Worm (Caenorhabditis elegans): Measurements from ENCODE around the gene mrps-34.
A peak's percentile ranks its signal among the peaks of the same experiment; 100 is the strongest.

The mrps-34 gene

ce11 chrIII:4498938-4499337 lies 43.3 kb downstream of the mrps-34 start, which contains the start of the genes C07G2.5 and atf-7:
Gene C07G2.5, minus strand, starts transcription at chrIII:4499038.
Gene atf-7, minus strand, starts transcription at chrIII:4499045.
- TF ChIP-seq nhr-237 (tag; optimal IDR thresholded peaks at IDR 0.05): no peak
- no peak for TF ChIP-seq lin-35 (GFP tag; optimal IDR thresholded peaks at IDR 0.05)
- TF ChIP-seq mef-2 (tag; optimal IDR thresholded peaks at IDR 0.05): no peak
- no peak for TF ChIP-seq dsc-1 (tag; optimal IDR thresholded peaks at IDR 0.05)
- no peak for TF ChIP-seq unc-62 (GFP tag; optimal IDR thresholded peaks at IDR 0.05)
- no peak for TF ChIP-seq nhr-47 (tag; optimal IDR thresholded peaks at IDR 0.05)
- no peak for TF ChIP-seq xbp-1 (tag; optimal IDR thresholded peaks at IDR 0.05)
- TF ChIP-seq unc-130 (tag; optimal IDR thresholded peaks at IDR 0.05): no peak
- no peak for TF ChIP-seq hlh-4 (tag; optimal IDR thresholded peaks at IDR 0.05)
- no peak for TF ChIP-seq ztf-4 (tag; optimal IDR thresholded peaks at IDR 0.05)
- no peak for TF ChIP-seq fkh-4 (tag; optimal IDR thresholded peaks at IDR 0.05; ENCODE audit: borderline replicate concordance)
- TF ChIP-seq aha-1 (tag; optimal IDR thresholded peaks at IDR 0.05): no peak
- no peak for TF ChIP-seq unc-86 (tag; optimal IDR thresholded peaks at IDR 0.05)
- TF ChIP-seq unc-30 (tag; optimal IDR thresholded peaks at IDR 0.05): no peak
- no peak for TF ChIP-seq tbx-2 (tag; optimal IDR thresholded peaks at IDR 0.05)
- TF ChIP-seq nhr-11 (tag; optimal IDR thresholded peaks at IDR 0.05): no peak
- no peak for TF ChIP-seq lin-39 (tag; optimal IDR thresholded peaks at IDR 0.05)

- peak; percentile 6 to 88 (median 64) for TF ChIP-seq elt-3 (tag; optimal IDR thresholded peaks at IDR 0.05)
- TF ChIP-seq rnt-1 (tag; optimal IDR thresholded peaks at IDR 0.05): peak; percentile 11
- peak; percentile 39 for TF ChIP-seq elt-2 (tag; optimal IDR thresholded peaks at IDR 0.05)
- peak in 1 of 2 experiments; percentile 51 for TF ChIP-seq lin-35 (GFP tag; optimal IDR thresholded peaks at IDR 0.05)
- peak; percentile 91 for TF ChIP-seq nhr-85 (tag)
- peak; percentile 72 for TF ChIP-seq nhr-71 (tag; optimal IDR thresholded peaks at IDR 0.05)
- peak in 1 of 3 experiments; percentile 14 for TF ChIP-seq dpl-1 (GFP tag; optimal IDR thresholded peaks at IDR 0.05)
- TF ChIP-seq snu-23 (GFP tag; optimal IDR thresholded peaks at IDR 0.05): peak; percentile 56
- no peak for TF ChIP-seq irx-1 (tag; optimal IDR thresholded peaks at IDR 0.05)
- TF ChIP-seq nhr-90 (tag; optimal IDR thresholded peaks at IDR 0.05; ENCODE audit: poor library complexity): peak; percentile 64
- TF ChIP-seq tbx-2 (tag; optimal IDR thresholded peaks at IDR 0.05): peak; percentile 2
- TF ChIP-seq nhr-47 (tag; optimal IDR thresholded peaks at IDR 0.05): no peak
- TF ChIP-seq blmp-1 (tag; optimal IDR thresholded peaks at IDR 0.05): peak; percentile 84
- TF ChIP-seq lin-14 (GFP tag; optimal IDR thresholded peaks at IDR 0.05): peak; percentile 72
- TF ChIP-seq nhr-19 (GFP tag; conservative IDR thresholded peaks at IDR 0.05): peak; percentile 33
- TF ChIP-seq ceh-63 (GFP tag; optimal IDR thresholded peaks at IDR 0.05): no peak
- TF ChIP-seq pax-3 (tag; optimal IDR thresholded peaks at IDR 0.05): no peak
- TF ChIP-seq ama-1 (optimal IDR thresholded peaks at IDR 0.05): no peak
- TF ChIP-seq nhr-20 (tag; optimal IDR thresholded peaks at IDR 0.05): peak; percentile 64
- peak; percentile 7 for TF ChIP-seq skn-1 (tag; optimal IDR thresholded peaks at IDR 0.05)
Observed at ce11 chrIII:4496085-4496484, 46.2 kb downstream of the mrps-34 start.

ce11 chrIII:4495685-4496084 lies 46.6 kb downstream of the mrps-34 start:
- TF ChIP-seq fkh-8 (tag; optimal IDR thresholded peaks at IDR 0.05) (peak; percentile 89), lin-15B (tag; optimal IDR thresholded peaks at IDR 0.05) (no peak), mdl-1 (tag; optimal IDR thresholded peaks at IDR 0.05) (no peak), nhr-77 (tag; optimal IDR thresholded peaks at IDR 0.05) (no peak), hpl-2 (GFP tag; optimal IDR thresholded peaks at IDR 0.05) (no peak), nhr-76 (tag; optimal IDR thresholded peaks at IDR 0.05) (no peak), nhr-85 (tag) (no peak), ces-1 (GFP tag; optimal IDR thresholded peaks at IDR 0.05) (no peak), nhr-47 (tag; optimal IDR thresholded peaks at IDR 0.05) (peak; percentile 49), skn-1 (tag; optimal IDR thresholded peaks at IDR 0.05) (no peak), Y116A8C.19 (tag; optimal IDR thresholded peaks at IDR 0.05; ENCODE audit: borderline replicate concordance) (no peak), dsc-1 (tag; optimal IDR thresholded peaks at IDR 0.05) (peak; percentile 95), nhr-71 (tag; optimal IDR thresholded peaks at IDR 0.05) (no peak), nhr-11 (tag; optimal IDR thresholded peaks at IDR 0.05) (peak; percentile 16), sox-4 (tag; optimal IDR thresholded peaks at IDR 0.05) (peak; percentile 56), pax-3 (tag; optimal IDR thresholded peaks at IDR 0.05) (peak; percentile 43), mef-2 (tag; optimal IDR thresholded peaks at IDR 0.05) (no peak), tbx-2 (tag; optimal IDR thresholded peaks at IDR 0.05) (no peak), irx-1 (tag; optimal IDR thresholded peaks at IDR 0.05) (no peak), nhr-19 (GFP tag; conservative IDR thresholded peaks at IDR 0.05) (no peak), nhr-90 (tag; optimal IDR thresholded peaks at IDR 0.05; ENCODE audit: poor library complexity) (no peak), ceh-90 (tag; optimal IDR thresholded peaks at IDR 0.05) (peak; percentile 0), egl-13 (tag; optimal IDR thresholded peaks at IDR 0.05) (peak; percentile 45), sptf-1 (tag; optimal IDR thresholded peaks at IDR 0.05) (no peak)

All from whole organism, L1 larva.